Fruit fly (Drosophila melanogaster): ENCODE data around the gene Diap1.

Gene Diap1

DNA sequence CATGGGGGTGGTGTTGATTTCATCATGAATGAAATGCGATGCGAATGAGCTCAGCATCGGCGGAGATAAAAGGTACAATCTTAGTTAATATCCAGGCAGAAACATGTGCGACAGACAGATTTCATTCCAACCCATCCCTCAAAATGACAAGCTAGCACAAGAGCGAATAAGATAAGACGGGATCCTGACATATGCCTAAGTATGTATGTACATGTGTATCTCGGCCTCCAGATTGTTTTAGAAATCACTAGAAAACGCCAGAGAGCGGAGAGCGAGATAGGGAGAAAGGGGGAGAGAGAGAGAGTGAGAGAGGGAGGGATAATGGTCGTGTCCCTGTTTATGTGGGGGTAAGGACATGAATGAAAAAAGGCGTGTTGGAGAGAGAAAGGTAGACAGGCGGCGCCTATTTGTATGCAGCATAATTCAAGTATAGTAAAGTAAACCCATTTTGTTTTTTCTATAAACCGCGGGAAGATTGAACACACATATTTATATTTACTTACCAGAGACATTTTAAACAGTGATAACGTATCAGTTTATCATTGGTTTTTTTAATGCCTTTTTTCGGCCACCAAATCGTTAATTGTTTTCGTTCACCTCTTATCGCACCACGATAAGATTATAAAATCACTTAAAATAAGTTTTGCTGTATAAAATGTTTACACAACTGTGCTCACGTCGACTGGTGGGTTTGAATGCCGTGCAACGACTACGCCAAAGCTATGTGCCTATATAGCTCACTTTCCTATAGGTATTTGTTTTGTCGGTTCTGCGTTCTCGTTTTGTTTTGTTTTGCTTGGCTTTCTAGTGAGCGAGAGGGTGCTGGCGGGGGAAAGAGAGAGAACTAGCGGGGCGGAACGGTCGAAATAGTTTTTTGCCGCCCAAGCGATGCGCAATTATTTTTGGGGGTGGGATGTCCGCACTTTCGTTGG is 613 bp downstream of the Diap1 start (continued):
- TF ChIP-seq pho (GFP tag; optimal IDR thresholded peaks at IDR 0.05): no peak
- TF ChIP-seq chm (GFP tag; IDR thresholded peaks at IDR 0.05): peak; percentile 81
- no peak for TF ChIP-seq Ravus (GFP tag; IDR thresholded peaks at IDR 0.05)
- TF ChIP-seq al (GFP tag; IDR thresholded peaks at IDR 0.05): 0 out of 2 replicates have a peak, but pooled peaks have one; percentile 25
- TF ChIP-seq crc (GFP tag; optimal IDR thresholded peaks at IDR 0.05): no peak
- peak; percentile 9 for TF ChIP-seq grau (tag; optimal IDR thresholded peaks at IDR 0.05)
- TF ChIP-seq Sry-δ (GFP tag; optimal IDR thresholded peaks at IDR 0.05): no peak
- no peak for TF ChIP-seq sima (GFP tag; optimal IDR thresholded peaks at IDR 0.05)
- no peak for TF ChIP-seq HLH4C (GFP tag; IDR thresholded peaks at IDR 0.05; ENCODE audit: partially characterized antibody)
- TF ChIP-seq lab (GFP tag; optimal IDR thresholded peaks at IDR 0.05): peak; percentile 85
- no peak for TF ChIP-seq esg (GFP tag; conservative IDR thresholded peaks at IDR 0.05)
- peak; percentile 47 for TF ChIP-seq Asciz (GFP tag; optimal IDR thresholded peaks at IDR 0.05)
- peak; percentile 56 for TF ChIP-seq ash1 (GFP tag; optimal IDR thresholded peaks at IDR 0.05)
- peak; percentile 5 for TF ChIP-seq CG13424 (tag; optimal IDR thresholded peaks at IDR 0.05)
- TF ChIP-seq bab2 (GFP tag; optimal IDR thresholded peaks at IDR 0.05): no peak
- peak; percentile 47; the same call in 1 of the 2 replicates for TF ChIP-seq NFAT (GFP tag; IDR thresholded peaks at IDR 0.05)
- TF ChIP-seq pum (GFP tag; optimal IDR thresholded peaks at IDR 0.05): peak; percentile 8
- no peak for TF ChIP-seq CG3726 (GFP tag; IDR thresholded peaks at IDR 0.05)
- no peak for TF ChIP-seq Hr3 (GFP tag; optimal IDR thresholded peaks at IDR 0.05)
- peak; percentile 93 for TF ChIP-seq mirr (GFP tag; optimal IDR thresholded peaks at IDR 0.05)
- peak; percentile 53 for TF ChIP-seq CG18599 (GFP tag; optimal IDR thresholded peaks at IDR 0.05)
- no peak for TF ChIP-seq aop (GFP tag; IDR thresholded peaks at IDR 0.05)
- no peak for TF ChIP-seq CG30020 (tag; optimal IDR thresholded peaks at IDR 0.05)
- no peak for TF ChIP-seq BEAF-32 (GFP tag; optimal IDR thresholded peaks at IDR 0.05)
- TF ChIP-seq sob (GFP tag; IDR thresholded peaks at IDR 0.05): peak; percentile 46; the same call in 1 of the 2 replicates
- no peak for TF ChIP-seq Bdp1 (GFP tag; optimal IDR thresholded peaks at IDR 0.05)
- no peak for TF ChIP-seq Chrac-16 (GFP tag; optimal IDR thresholded peaks at IDR 0.05)
- no peak for TF ChIP-seq Opbp (GFP tag; IDR thresholded peaks at IDR 0.05; ENCODE audit: partially characterized antibody)
- TF ChIP-seq CG15269 (tag; optimal IDR thresholded peaks at IDR 0.05): peak; percentile 9
- TF ChIP-seq unc-4 (GFP tag; IDR thresholded peaks at IDR 0.05; ENCODE audit: partially characterized antibody): peak; percentile 19; the same call in 1 of the 2 replicates
- no peak for TF ChIP-seq CG9437 (GFP tag; optimal IDR thresholded peaks at IDR 0.05)
- TF ChIP-seq CG12299 (tag; optimal IDR thresholded peaks at IDR 0.05): peak; percentile 65
- peak; percentile 13 for TF ChIP-seq dmrt11E (tag; optimal IDR thresholded peaks at IDR 0.05)
- TF ChIP-seq CG8089 (GFP tag; optimal IDR thresholded peaks at IDR 0.05): no peak
- no peak for TF ChIP-seq ap (GFP tag; IDR thresholded peaks at IDR 0.05)
- no peak for TF ChIP-seq tll (GFP tag; optimal IDR thresholded peaks at IDR 0.05)
- no peak for TF ChIP-seq Poxn (GFP tag; IDR thresholded peaks at IDR 0.05)
- TF ChIP-seq CG6854 (GFP tag; optimal IDR thresholded peaks at IDR 0.05): peak; percentile 36
- TF ChIP-seq Vsx1 (GFP tag; optimal IDR thresholded peaks at IDR 0.05): no peak
- peak; percentile 98 for TF ChIP-seq crol (GFP tag; IDR thresholded peaks at IDR 0.05)
- no peak for TF ChIP-seq ac (GFP tag; optimal IDR thresholded peaks at IDR 0.05)
- no peak for TF ChIP-seq CG8290 (GFP tag; optimal IDR thresholded peaks at IDR 0.05)
- peak; percentile 70 to 75 for TF ChIP-seq CG8290 (tag; optimal IDR thresholded peaks at IDR 0.05)
- TF ChIP-seq CG34422 (GFP tag; IDR thresholded peaks at IDR 0.05): peak; percentile 39; the same call in 1 of the 3 replicates
- TF ChIP-seq CG2116 (GFP tag; optimal IDR thresholded peaks at IDR 0.05): no peak
- no peak for TF ChIP-seq CG17361 (GFP tag; IDR thresholded peaks at IDR 0.05)
- TF ChIP-seq sr (GFP tag; IDR thresholded peaks at IDR 0.05): 0 out of 3 replicates have a peak, but pooled peaks have one; percentile 11
- TF ChIP-seq CG12104 (GFP tag; optimal IDR thresholded peaks at IDR 0.05): no peak
- no peak for TF ChIP-seq CG18619 (GFP tag; optimal IDR thresholded peaks at IDR 0.05)
